Fruit fly (Drosophila melanogaster) whole organism, embryonic: ENCODE results near the gene SREBP.
A peak's percentile ranks its signal among the peaks of the same experiment; 100 is the strongest.

Experiments
- ATbp ChIP-seq: fragments of 200-800 bp; sonication (Bioruptor generic); optimal IDR thresholded peaks from 2 replicates; lab custom pipeline; 2017; ENCODE audit warnings: missing biosample characterization, mild to moderate bottlenecking, missing genetic modification characterization, missing genetic modification reagents
- BtbVII ChIP-seq: fragments of 200-800 bp; sonication (Bioruptor generic); optimal IDR thresholded peaks from 3 replicates; lab custom pipeline; 2017; ENCODE audit warnings: missing biosample characterization, mild to moderate bottlenecking, missing genetic modification characterization
- CG10147 ChIP-seq: fragments of 200-800 bp; sonication (Bioruptor generic); optimal IDR thresholded peaks from 2 replicates; lab custom pipeline; 2019; ENCODE audit warnings: missing biosample characterization, mild to moderate bottlenecking, missing genetic modification characterization, moderate library complexity
- CG11456 ChIP-seq: fragments of 200-800 bp; sonication (Bioruptor generic); IDR thresholded peaks from 3 replicates; pipeline ENCODE4 v1.3.6; 2022; ENCODE audit warnings: missing biosample characterization, missing genetic modification characterization
- CG1233 ChIP-seq: fragments of 200-800 bp; sonication (Bioruptor generic); optimal IDR thresholded peaks from 4 replicates; lab custom pipeline; 2018; ENCODE audit warnings: missing biosample characterization, mild to moderate bottlenecking, missing genetic modification characterization
- CG12659 ChIP-seq: fragments of 200-800 bp; sonication (Bioruptor generic); optimal IDR thresholded peaks from 3 replicates; lab custom pipeline; 2017; ENCODE audit warnings: mild to moderate bottlenecking, missing biosample characterization, missing genetic modification reagents, missing genetic modification characterization
- CG13296 ChIP-seq: fragments of 200-800 bp; sonication (Bioruptor generic); optimal IDR thresholded peaks from 3 replicates; lab custom pipeline; 2018; ENCODE audit warnings: missing biosample characterization, mild to moderate bottlenecking, missing genetic modification characterization
- CG14667 ChIP-seq: fragments of 200-800 bp; sonication (Bioruptor generic); IDR thresholded peaks from 2 replicates; pipeline ENCODE4 v1.3.6; 2022; ENCODE audit warnings: missing biosample characterization, missing genetic modification characterization
- CG14710 ChIP-seq: fragments of 200-800 bp; sonication (Bioruptor generic); optimal IDR thresholded peaks from 3 replicates; lab custom pipeline; 2019; ENCODE audit warnings: missing biosample characterization, mild to moderate bottlenecking, missing genetic modification characterization, moderate library complexity
- CG1647 ChIP-seq: fragments of 200-800 bp; sonication (Bioruptor generic); optimal IDR thresholded peaks from 3 replicates; lab custom pipeline; 2016; ENCODE audit warnings: missing biosample characterization, missing genetic modification characterization
- CG3281 ChIP-seq: fragments of 200-800 bp; sonication (Bioruptor generic); optimal IDR thresholded peaks from 3 replicates; lab custom pipeline; 2017; ENCODE audit warnings: missing biosample characterization, mild to moderate bottlenecking, missing genetic modification characterization
- CG3995 ChIP-seq: fragments of 200-800 bp; sonication (Bioruptor generic); optimal IDR thresholded peaks from 3 replicates; lab custom pipeline; 2016; ENCODE audit warnings: missing biosample characterization, missing genetic modification characterization
- CG42726 ChIP-seq: fragments of 200-800 bp; sonication (Bioruptor generic); IDR thresholded peaks from 2 replicates; pipeline ENCODE4 v1.3.6; 2022; ENCODE audit warnings: missing biosample characterization, missing genetic modification characterization; ENCODE audit not compliant: partially characterized antibody
- CG43689 ChIP-seq: fragments of 200-800 bp; sonication (Bioruptor generic); IDR thresholded peaks from 2 replicates; pipeline ENCODE4 v1.3.6; 2022; ENCODE audit warnings: missing biosample characterization, missing genetic modification characterization
- CG5953 ChIP-seq: fragments of 200-800 bp; sonication (Bioruptor generic); IDR thresholded peaks from 2 replicates; pipeline ENCODE4 v1.3.6; 2022; ENCODE audit warnings: missing biosample characterization, missing genetic modification characterization
- CG7928 ChIP-seq: fragments of 200-800 bp; sonication (Bioruptor generic); optimal IDR thresholded peaks from 2 replicates; lab custom pipeline; 2017; ENCODE audit warnings: missing biosample characterization, mild to moderate bottlenecking, missing genetic modification characterization
- CG7987 ChIP-seq: fragments of 200-800 bp; sonication (Bioruptor generic); optimal IDR thresholded peaks from 2 replicates; lab custom pipeline; 2018; ENCODE audit warnings: missing biosample characterization, mild to moderate bottlenecking, missing genetic modification characterization, moderate library complexity
- CG8359 ChIP-seq: fragments of 200-800 bp; sonication (Bioruptor generic); optimal IDR thresholded peaks from 2 replicates; lab custom pipeline; 2017; ENCODE audit warnings: missing biosample characterization, mild to moderate bottlenecking, missing genetic modification characterization, borderline replicate concordance
- CG8388 ChIP-seq: fragments of 200-800 bp; sonication (Bioruptor generic); optimal IDR thresholded peaks from 2 replicates; lab custom pipeline; 2019; ENCODE audit warnings: missing biosample characterization, mild to moderate bottlenecking, missing genetic modification characterization, moderate library complexity
- CG8944 ChIP-seq: fragments of 200-800 bp; sonication (Bioruptor generic); optimal IDR thresholded peaks from 3 replicates; lab custom pipeline; 2016; ENCODE audit warnings: missing biosample characterization, missing genetic modification characterization
- CG9817 ChIP-seq: fragments of 200-800 bp; sonication (Bioruptor generic); optimal IDR thresholded peaks from 2 replicates; lab custom pipeline; 2018; ENCODE audit warnings: missing biosample characterization, mild to moderate bottlenecking, missing genetic modification characterization, moderate library complexity
- Chrac-16 ChIP-seq: fragments of 200-800 bp; sonication (Bioruptor generic); optimal IDR thresholded peaks from 3 replicates; lab custom pipeline; 2016; ENCODE audit warnings: missing biosample characterization, missing genetic modification characterization
- Dip2 ChIP-seq: fragments of 200-800 bp; sonication (Bioruptor generic); IDR thresholded peaks from 2 replicates; pipeline ENCODE4 v1.3.6; 2022; ENCODE audit warnings: missing biosample characterization, missing genetic modification characterization
- Dref ChIP-seq: fragments of 200-800 bp; sonication (Bioruptor generic); IDR thresholded peaks from 2 replicates; pipeline ENCODE4 v1.3.6; 2022; ENCODE audit warnings: missing biosample characterization, missing genetic modification characterization
- Ets65A ChIP-seq: fragments of 200-800 bp; sonication (Bioruptor generic); peaks from one replicate; lab custom pipeline; 2016; ENCODE audit warnings: missing biosample characterization, missing genetic modification characterization
- HmgZ ChIP-seq: fragments of 200-800 bp; sonication (Bioruptor generic); optimal IDR thresholded peaks from 2 replicates; lab custom pipeline; 2018; ENCODE audit warnings: missing biosample characterization, mild to moderate bottlenecking, missing genetic modification characterization
- MTF-1 ChIP-seq: fragments of 200-800 bp; sonication (Bioruptor generic); optimal IDR thresholded peaks from 2 replicates; lab custom pipeline; 2018; ENCODE audit warnings: missing biosample characterization, mild to moderate bottlenecking, missing genetic modification characterization, borderline replicate concordance
- Mrtf ChIP-seq: fragments of 200-800 bp; sonication (Bioruptor generic); IDR thresholded peaks from 3 replicates; pipeline ENCODE4 v1.3.6; 2022; ENCODE audit warnings: missing biosample characterization, missing genetic modification characterization
- NC2β ChIP-seq: fragments of 200-800 bp; sonication (Bioruptor generic); optimal IDR thresholded peaks from 2 replicates; lab custom pipeline; 2016; ENCODE audit warnings: missing biosample characterization, missing genetic modification characterization
- Neu2 ChIP-seq: fragments of 200-800 bp; sonication (Bioruptor generic); optimal IDR thresholded peaks from 3 replicates; lab custom pipeline; 2016; ENCODE audit warnings: missing biosample characterization, missing genetic modification characterization, borderline replicate concordance
- Nf-YB ChIP-seq: fragments of 200-800 bp; sonication (Bioruptor generic); optimal IDR thresholded peaks from 3 replicates; lab custom pipeline; 2019; ENCODE audit warnings: missing biosample characterization, mild to moderate bottlenecking, missing genetic modification characterization, moderate library complexity
- Oli ChIP-seq: fragments of 200-800 bp; sonication (Bioruptor generic); optimal IDR thresholded peaks from 2 replicates; lab custom pipeline; 2018; ENCODE audit warnings: missing biosample characterization, mild to moderate bottlenecking, missing genetic modification characterization, moderate library complexity
- Sox100B ChIP-seq: fragments of 200-800 bp; sonication (Bioruptor generic); optimal IDR thresholded peaks from 3 replicates; lab custom pipeline; 2018; ENCODE audit warnings: missing biosample characterization, mild to moderate bottlenecking, missing genetic modification characterization
- ac ChIP-seq: fragments of 200-800 bp; sonication (Bioruptor generic); optimal IDR thresholded peaks from 3 replicates; lab custom pipeline; 2017; ENCODE audit warnings: missing biosample characterization, mild to moderate bottlenecking, missing genetic modification characterization
- al ChIP-seq: fragments of 200-800 bp; sonication (Bioruptor generic); IDR thresholded peaks from 2 replicates; pipeline ENCODE4 v1.3.6; 2022; ENCODE audit warnings: missing biosample characterization, missing genetic modification characterization
- ase ChIP-seq: fragments of 200-800 bp; sonication (Bioruptor generic); IDR thresholded peaks from 3 replicates; pipeline ENCODE4 v1.3.6; 2022; ENCODE audit warnings: missing biosample characterization, missing genetic modification characterization
- az2 ChIP-seq: fragments of 200-800 bp; sonication (Bioruptor generic); optimal IDR thresholded peaks from 3 replicates; lab custom pipeline; 2016; ENCODE audit warnings: missing biosample characterization, missing genetic modification characterization
- bowl ChIP-seq: fragments of 200-800 bp; sonication (Bioruptor generic); IDR thresholded peaks from 2 replicates; pipeline ENCODE4 v1.3.6; 2022; ENCODE audit warnings: missing biosample characterization, missing genetic modification characterization
- dan ChIP-seq: fragments of 200-800 bp; sonication (Bioruptor generic); IDR thresholded peaks from 2 replicates; pipeline ENCODE4 v1.3.6; 2022; ENCODE audit warnings: missing biosample characterization, missing genetic modification characterization
- disco-r ChIP-seq: fragments of 200-800 bp; sonication (Bioruptor generic); optimal IDR thresholded peaks from 2 replicates; lab custom pipeline; 2016; ENCODE audit warnings: missing biosample characterization, missing genetic modification characterization
- en ChIP-seq: fragments of 200-800 bp; sonication (Bioruptor generic); optimal IDR thresholded peaks from 2 replicates; lab custom pipeline; 2016; ENCODE audit warnings: missing biosample characterization, missing genetic modification characterization
- grn ChIP-seq: fragments of 200-800 bp; sonication (Bioruptor generic); optimal IDR thresholded peaks from 3 replicates; lab custom pipeline; 2017; ENCODE audit warnings: missing biosample characterization, missing genetic modification characterization
- hkb ChIP-seq, 2 experiments: fragments of 200-800 bp in 1 of 2; fragments of >200 bp in 1 of 2; sonication (Bioruptor generic) in 1 of 2; IDR thresholded peaks in 1 of 2; optimal IDR thresholded peaks in 1 of 2; 2 replicates each; pipeline versions ENCODE4 v1.3.6 to Lab custom; 2017 to 2022; ENCODE audit warnings: missing biosample characterization in 1 of 2, missing genetic modification characterization in 1 of 2
- jigr1 ChIP-seq: fragments of 200-800 bp; sonication (Bioruptor generic); IDR thresholded peaks from 3 replicates; pipeline ENCODE4 v1.3.6; 2022; ENCODE audit warnings: missing biosample characterization, missing genetic modification characterization
- lmd ChIP-seq: fragments of 200-800 bp; sonication (Bioruptor generic); IDR thresholded peaks from 2 replicates; pipeline ENCODE4 v1.3.6; 2022; ENCODE audit warnings: missing biosample characterization, missing genetic modification characterization
- lola ChIP-seq, 3 experiments: fragments of >200 bp in 2 of 3; fragments of 200-800 bp in 1 of 3; sonication (Bioruptor generic) in 1 of 3; optimal IDR thresholded peaks; 2 replicates each; lab custom pipeline; 2017 to 2019; ENCODE audit warnings: missing biosample characterization in 3 of 3, missing genetic modification characterization in 3 of 3, mild to moderate bottlenecking in 1 of 3, moderate library complexity in 1 of 3
- luna ChIP-seq: fragments of 200-800 bp; sonication (Bioruptor generic); optimal IDR thresholded peaks from 2 replicates; lab custom pipeline; 2016; ENCODE audit warnings: missing biosample characterization, missing genetic modification characterization
- pita ChIP-seq: fragments of 200-800 bp; sonication (Bioruptor generic); optimal IDR thresholded peaks from 2 replicates; lab custom pipeline; 2017; ENCODE audit warnings: missing biosample characterization, mild to moderate bottlenecking, missing genetic modification characterization
- sug ChIP-seq: fragments of 200-800 bp; optimal IDR thresholded peaks from 2 replicates; lab custom pipeline; 2019; ENCODE audit warnings: missing biosample characterization, mild to moderate bottlenecking, missing genetic modification characterization, moderate library complexity
- vfl ChIP-seq: fragments of 200-800 bp; sonication (Bioruptor generic); optimal IDR thresholded peaks from 2 replicates; lab custom pipeline; 2016; ENCODE audit warnings: missing biosample characterization, missing genetic modification characterization

The SREBP gene

dm6 chr3L:19793438-19793998 is at the start of gene SREBP, which contains the start of the genes CG42637 and Gyc76C (continued):
- TF ChIP-seq bowl (GFP tag; lab: Robert Waterston, UW) (no peak), Oli (no peak), ase (GFP tag; lab: Robert Waterston, UW) (no peak), CG11456 (0 out of 3 replicates have a peak, but pooled peaks have one; percentile 29), HmgZ (tag; lab: Kevin White, UChicago) (peak; percentile 63), CG8359 (GFP tag; lab: Kevin White, UChicago) (peak; percentile 98), disco-r (GFP tag; lab: Kevin White, UChicago) (no peak), Mrtf (no peak), sug (tag; lab: Kevin White, UChicago) (peak; percentile 34), CG10147 (GFP tag; lab: Kevin White, UChicago) (no peak), CG12659 (GFP tag; lab: Kevin White, UChicago) (peak; percentile 75), CG1647 (GFP tag; lab: Kevin White, UChicago) (no peak), Sox100B (GFP tag; lab: Kevin White, UChicago) (no peak), CG3281 (no peak), Dref (GFP tag; lab: Robert Waterston, UW) (no peak), NC2β (no peak), jigr1 (GFP tag; lab: Robert Waterston, UW) (no peak), grn (GFP tag; lab: Kevin White, UChicago) (no peak), CG14710 (tag; lab: Kevin White, UChicago) (peak; percentile 72), luna (GFP tag; lab: Kevin White, UChicago) (no peak), ac (no peak), al (no peak), Neu2 (GFP tag; lab: Kevin White, UChicago) (no peak), CG3995 (GFP tag; lab: Kevin White, UChicago) (no peak), Ets65A (GFP tag; lab: Kevin White, UChicago) (peak; percentile 5), Nf-YB (GFP tag; lab: Kevin White, UChicago) (no peak), CG1233 (GFP tag; lab: Kevin White, UChicago) (no peak), Chrac-16 (GFP tag; lab: Kevin White, UChicago) (no peak), CG14667 (no peak), dan (no peak), BtbVII (GFP tag; lab: Kevin White, UChicago) (no peak), CG43689 (GFP tag; lab: Robert Waterston, UW) (no peak), CG8388 (GFP tag; lab: Kevin White, UChicago) (no peak), ATbp (GFP tag; lab: Kevin White, UChicago) (no peak), hkb (optimal IDR thresholded peaks at IDR 0.05; lab: Kevin White, UChicago) (peak; percentile 47), hkb (GFP tag; IDR thresholded peaks at IDR 0.05; lab: Robert Waterston, UW) (peak; percentile 19; the same call in 1 of the 2 replicates), lola (GFP tag; optimal IDR thresholded peaks at IDR 0.05; lab: Kevin White, UChicago) (no peak), Dip2 (GFP tag; lab: Robert Waterston, UW) (no peak), CG13296 (GFP tag; lab: Kevin White, UChicago) (no peak), CG5953 (no peak), vfl (GFP tag; lab: Kevin White, UChicago) (no peak), CG9817 (tag; lab: Kevin White, UChicago) (no peak), CG8944 (no peak), CG7928 (GFP tag; lab: Kevin White, UChicago) (peak; percentile 98), lmd (GFP tag; lab: Robert Waterston, UW) (no peak), MTF-1 (GFP tag; lab: Kevin White, UChicago) (peak; percentile 46), en (no peak), CG7987 (GFP tag; lab: Kevin White, UChicago) (peak; percentile 7), CG42726 (GFP tag; lab: Robert Waterston, UW) (peak; percentile 75), pita (GFP tag; lab: Kevin White, UChicago) (peak; percentile 90), az2 (GFP tag; lab: Kevin White, UChicago) (no peak)
